Worm (Caenorhabditis elegans): ENCODE measurements around the gene srbc-9.

srbc-9 gene

ce11 chrV:7497440-7497839 lies 7.2 kb upstream of the srbc-9 start, which contains the start of gene srh-79:
Gene srh-79 (plus strand): TSS chrV:7497740.
- TF ChIP-seq ceh-18 (tag; optimal IDR thresholded peaks at IDR 0.05) (no peak), ceh-22 (tag; optimal IDR thresholded peaks at IDR 0.05) (no peak), hlh-13 (GFP tag; optimal IDR thresholded peaks at IDR 0.05) (no peak), ceh-14 (tag; optimal IDR thresholded peaks at IDR 0.05) (no peak), unc-42 (tag; optimal IDR thresholded peaks at IDR 0.05) (no peak), ceh-24 (tag; optimal IDR thresholded peaks at IDR 0.05) (no peak), sox-4 (tag; optimal IDR thresholded peaks at IDR 0.05) (no peak), ceh-45 (GFP tag; IDR thresholded peaks at IDR 0.05) (no peak), pha-2 (tag; optimal IDR thresholded peaks at IDR 0.05) (no peak), fkh-10 (GFP tag; optimal IDR thresholded peaks at IDR 0.05) (no peak), hlh-15 (tag; optimal IDR thresholded peaks at IDR 0.05) (no peak)

- TF ChIP-seq syd-9 (tag; optimal IDR thresholded peaks at IDR 0.05) (no peak), ama-1 (optimal IDR thresholded peaks at IDR 0.05) (no peak), nfya-1 (tag; optimal IDR thresholded peaks at IDR 0.05) (no peak), sox-2 (GFP tag; IDR thresholded peaks at IDR 0.05) (no peak), che-1 (tag; optimal IDR thresholded peaks at IDR 0.05) (no peak), sox-4 (tag; optimal IDR thresholded peaks at IDR 0.05) (no peak), K09A11.1 (tag; optimal IDR thresholded peaks at IDR 0.05; ENCODE audit: insufficient read depth) (no peak), ets-4 (tag; optimal IDR thresholded peaks at IDR 0.05) (no peak), mec-3 (tag; optimal IDR thresholded peaks at IDR 0.05; ENCODE audit: borderline replicate concordance) (no peak), sdc-2 (tag; optimal IDR thresholded peaks at IDR 0.05) (no peak), C38D4.7 (GFP tag; optimal IDR thresholded peaks at IDR 0.05) (no peak), unc-55 (GFP tag; optimal IDR thresholded peaks at IDR 0.05) (no peak), tbx-2 (tag; optimal IDR thresholded peaks at IDR 0.05) (no peak)
Measured at ce11 chrV:7495189-7495588, 4.9 kb upstream of the srbc-9 start, which contains the start of gene srbc-11. Gene srbc-11 (minus strand): TSS chrV:7495289.

- no peak for TF ChIP-seq sox-4 (tag; optimal IDR thresholded peaks at IDR 0.05)
- TF ChIP-seq fkh-6 (tag; optimal IDR thresholded peaks at IDR 0.05) = no peak
- no peak for TF ChIP-seq ref-2 (tag; optimal IDR thresholded peaks at IDR 0.05)
- TF ChIP-seq pax-1 (tag; optimal IDR thresholded peaks at IDR 0.05) = no peak
- no peak for TF ChIP-seq hlh-15 (tag; optimal IDR thresholded peaks at IDR 0.05)
- no peak for TF ChIP-seq ceh-31 (tag; optimal IDR thresholded peaks at IDR 0.05)
- TF ChIP-seq K02D7.2 (tag; optimal IDR thresholded peaks at IDR 0.05) = no peak
- no peak for TF ChIP-seq unc-3 (GFP tag; conservative IDR thresholded peaks at IDR 0.05)
- TF ChIP-seq unc-3 (tag; optimal IDR thresholded peaks at IDR 0.05) = no peak
- TF ChIP-seq ahr-1 (tag; optimal IDR thresholded peaks at IDR 0.05) = no peak
- TF ChIP-seq pha-2 (tag; optimal IDR thresholded peaks at IDR 0.05) = no peak
- no peak for TF ChIP-seq nfya-1 (tag; optimal IDR thresholded peaks at IDR 0.05)
- no peak for TF ChIP-seq zip-5 (tag; optimal IDR thresholded peaks at IDR 0.05)
Measured at ce11 chrV:7492924-7493323, 2.7 kb upstream of the srbc-9 start, which contains the start of gene srbc-10. Gene srbc-10 (minus strand): TSS chrV:7493024.

ce11 chrV:7487518-7487917 lies 2.7 kb downstream of the srbc-9 start, which contains the start of gene srbc-7:
Gene srbc-7 (minus strand): TSS chrV:7487618.
- TF ChIP-seq pha-2 (tag; optimal IDR thresholded peaks at IDR 0.05) (no peak), F13H6.1 (tag; optimal IDR thresholded peaks at IDR 0.05) (no peak)

- TF ChIP-seq odd-2 (tag; optimal IDR thresholded peaks at IDR 0.05) (no peak), F13H6.1 (tag; optimal IDR thresholded peaks at IDR 0.05) (no peak), tbx-7 (tag; optimal IDR thresholded peaks at IDR 0.05) (no peak), hlh-13 (GFP tag; optimal IDR thresholded peaks at IDR 0.05) (no peak), ahr-1 (tag; optimal IDR thresholded peaks at IDR 0.05) (no peak), ama-1 (optimal IDR thresholded peaks at IDR 0.05) (no peak), rnt-1 (tag; optimal IDR thresholded peaks at IDR 0.05) (no peak), zip-5 (tag; optimal IDR thresholded peaks at IDR 0.05) (no peak), ceh-24 (tag; optimal IDR thresholded peaks at IDR 0.05) (no peak), T23F11.4 (GFP tag; optimal IDR thresholded peaks at IDR 0.05) (no peak), pros-1 (tag; optimal IDR thresholded peaks at IDR 0.05) (no peak), tbx-2 (tag; optimal IDR thresholded peaks at IDR 0.05) (no peak), sdc-2 (tag; optimal IDR thresholded peaks at IDR 0.05) (no peak), elt-4 (tag; optimal IDR thresholded peaks at IDR 0.05) (no peak), ceh-14 (tag; optimal IDR thresholded peaks at IDR 0.05) (no peak), ceh-9 (tag; optimal IDR thresholded peaks at IDR 0.05) (no peak)
Measured at ce11 chrV:7485000-7485399, 5.2 kb downstream of the srbc-9 start, which contains the start of gene srbc-8. Gene srbc-8 (minus strand): TSS chrV:7485100.

Measured in whole organism, late embryonic.